Worm (Caenorhabditis elegans): ENCODE measurements around the gene K08B12.1.

DNA sequence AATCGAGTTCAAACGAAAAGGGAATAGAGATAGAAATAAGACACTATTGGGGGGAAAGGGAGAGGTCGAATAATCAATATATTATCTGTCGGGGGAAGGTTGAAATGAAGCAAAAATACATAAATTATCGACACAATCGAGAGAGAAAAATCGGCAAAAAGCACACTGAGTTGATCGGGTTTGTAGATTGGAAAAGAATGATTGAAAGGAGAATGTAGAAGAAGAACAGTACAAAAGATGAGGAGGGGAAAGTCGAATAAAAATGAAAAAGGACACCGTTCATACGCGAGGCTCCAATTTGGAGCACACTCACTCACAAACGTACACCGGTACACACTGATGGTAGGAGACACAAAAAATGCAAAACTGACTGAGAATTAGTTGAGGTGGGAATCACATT lies 37.9 kb upstream of the K08B12.1 start:
- TF ChIP-seq him-1 (tag; optimal IDR thresholded peaks at IDR 0.05) (no peak), dao-5 (tag; optimal IDR thresholded peaks at IDR 0.05) (no peak)

Measured in whole organism, L4/young adult.